Worm (Caenorhabditis elegans): ENCODE results near the gene Y50D4B.1.

Gene Y50D4B.1

DNA sequence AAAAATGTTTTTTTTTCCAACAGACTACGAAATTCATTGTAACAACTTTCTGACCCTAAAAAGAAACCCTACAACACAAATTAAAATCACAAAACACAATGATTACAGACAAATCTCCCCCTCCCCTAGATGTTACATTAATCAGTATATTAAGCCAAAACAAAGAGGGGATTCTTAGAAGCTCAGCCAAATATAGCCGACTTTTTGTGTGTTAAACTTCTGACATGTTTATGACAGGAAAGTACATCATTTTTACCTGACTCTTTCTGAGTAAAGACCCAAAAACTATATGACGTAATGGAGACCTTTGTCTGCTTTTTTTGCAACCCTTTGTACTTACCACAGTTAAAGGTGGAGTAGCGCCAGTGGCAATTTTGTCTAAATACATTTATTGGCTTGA lies 7.3 kb downstream of the Y50D4B.1 start:
- no peak for TF ChIP-seq klf-2 (GFP tag; conservative IDR thresholded peaks at IDR 0.05)
- TF ChIP-seq ref-1 (GFP tag; conservative IDR thresholded peaks at IDR 0.05) = no peak
- no peak for TF ChIP-seq cog-1 (tag; optimal IDR thresholded peaks at IDR 0.05)
- TF ChIP-seq ztf-23 (GFP tag; IDR thresholded peaks at IDR 0.05) = no peak
- TF ChIP-seq tab-1 (GFP tag; IDR thresholded peaks at IDR 0.05) = no peak
- TF ChIP-seq T22C8.4 (GFP tag; IDR thresholded peaks at IDR 0.05) = no peak

DNA sequence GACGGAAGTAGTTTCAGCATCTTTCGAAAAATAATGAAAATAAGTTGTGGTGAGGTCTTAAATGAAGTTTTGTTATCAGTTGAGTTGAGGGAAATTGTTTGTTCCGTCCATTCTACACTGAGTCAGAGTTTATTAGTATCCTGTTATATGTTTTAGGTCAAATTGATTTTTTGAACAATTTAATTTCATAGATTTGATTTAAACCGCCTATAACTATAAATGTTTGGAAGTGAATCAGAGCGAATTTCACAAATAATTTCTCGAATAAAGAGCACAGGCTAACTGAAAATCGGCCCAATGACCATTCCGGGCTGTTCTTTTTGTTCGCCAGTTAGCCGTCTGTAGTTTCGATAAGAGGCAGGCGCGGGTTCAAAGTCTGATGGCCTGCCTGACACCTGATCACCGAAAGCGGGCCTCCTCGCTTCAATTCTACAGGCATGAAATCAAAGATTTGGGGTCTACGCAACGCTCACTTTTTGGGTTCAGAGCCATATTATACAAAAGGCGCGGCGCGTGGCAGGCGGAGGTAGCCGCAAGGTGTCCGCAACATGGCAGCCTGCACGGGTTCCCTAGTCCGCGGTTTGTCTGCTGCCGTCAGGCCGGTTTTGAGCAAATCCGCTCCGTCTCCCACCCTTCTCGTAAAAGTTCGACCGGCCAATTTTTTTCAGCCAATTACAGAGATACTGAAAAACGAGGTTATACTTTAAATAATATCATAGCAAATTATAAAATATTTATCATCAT lies 19.3 kb downstream of the Y50D4B.1 start, which contains the start of gene W07B8.4:
TSS of gene W07B8.4 (minus strand) at position 51 of the 744 bp plus-strand sequence.
- TF ChIP-seq ref-1 (GFP tag; conservative IDR thresholded peaks at IDR 0.05) (no peak), klf-2 (GFP tag; conservative IDR thresholded peaks at IDR 0.05) (no peak)

DNA sequence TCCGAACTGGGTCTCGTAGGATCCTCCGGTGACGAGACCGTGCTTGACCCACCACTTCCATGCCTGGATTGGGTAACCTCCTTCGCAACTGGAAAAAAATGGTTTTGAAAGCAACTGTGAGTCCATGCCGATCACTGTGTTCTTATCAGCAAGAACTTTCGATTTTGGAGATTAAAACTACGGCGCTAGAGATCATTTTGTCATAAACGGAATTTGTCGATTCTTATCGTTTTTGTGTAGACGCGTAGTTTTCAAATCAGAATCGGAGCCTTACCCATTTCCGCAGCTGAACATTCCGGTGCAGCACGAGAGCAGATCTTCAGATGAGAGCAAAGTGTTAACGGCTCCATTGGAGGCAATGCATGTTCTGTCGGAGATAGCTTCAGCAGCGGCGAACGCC lies 20.5 kb downstream of the Y50D4B.1 start:
- TF ChIP-seq cog-1 (tag; optimal IDR thresholded peaks at IDR 0.05) (no peak), med-1 (GFP tag; optimal IDR thresholded peaks at IDR 0.05; ENCODE audit: insufficient read depth) (no peak), ztf-29 (GFP tag; IDR thresholded peaks at IDR 0.05) (no peak), T22C8.4 (GFP tag; IDR thresholded peaks at IDR 0.05) (no peak), flt-1 (GFP tag; IDR thresholded peaks at IDR 0.05) (no peak), tab-1 (GFP tag; IDR thresholded peaks at IDR 0.05) (no peak), ztf-23 (GFP tag; IDR thresholded peaks at IDR 0.05) (no peak), ref-1 (GFP tag; conservative IDR thresholded peaks at IDR 0.05) (no peak), klf-2 (GFP tag; conservative IDR thresholded peaks at IDR 0.05) (no peak)

DNA sequence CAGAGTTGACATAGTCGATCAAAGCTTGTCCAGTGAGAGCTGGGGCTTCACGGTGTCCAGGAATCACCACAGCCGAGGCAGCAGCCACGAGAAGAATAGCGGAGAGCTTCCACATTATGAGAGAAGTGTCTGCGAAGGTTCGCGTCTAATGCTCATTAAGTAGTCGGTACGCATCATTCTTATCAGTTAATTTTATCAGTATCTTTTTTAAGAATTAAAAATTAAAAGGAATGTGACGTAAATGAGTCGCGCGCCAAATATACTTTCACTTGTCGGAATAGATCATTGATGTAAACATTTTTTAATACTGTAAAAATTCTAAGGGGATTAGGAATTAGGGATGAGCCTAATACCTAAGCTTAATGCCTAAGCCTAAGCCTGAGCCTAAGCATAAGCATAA lies 21.1 kb downstream of the Y50D4B.1 start, which contains the start of gene cpr-5:
TSS of gene cpr-5 (minus strand) at position 197 of the 400 bp plus-strand sequence.
- TF ChIP-seq tab-1 (GFP tag; IDR thresholded peaks at IDR 0.05) = no peak
- TF ChIP-seq ztf-23 (GFP tag; IDR thresholded peaks at IDR 0.05) = no peak
- TF ChIP-seq klf-2 (GFP tag; conservative IDR thresholded peaks at IDR 0.05) = no peak
- no peak for TF ChIP-seq flt-1 (GFP tag; IDR thresholded peaks at IDR 0.05)
- no peak for TF ChIP-seq ztf-29 (GFP tag; IDR thresholded peaks at IDR 0.05)
- no peak for TF ChIP-seq med-1 (GFP tag; optimal IDR thresholded peaks at IDR 0.05; ENCODE audit: insufficient read depth)
- TF ChIP-seq cog-1 (tag; optimal IDR thresholded peaks at IDR 0.05) = no peak
- no peak for TF ChIP-seq T22C8.4 (GFP tag; IDR thresholded peaks at IDR 0.05)

DNA sequence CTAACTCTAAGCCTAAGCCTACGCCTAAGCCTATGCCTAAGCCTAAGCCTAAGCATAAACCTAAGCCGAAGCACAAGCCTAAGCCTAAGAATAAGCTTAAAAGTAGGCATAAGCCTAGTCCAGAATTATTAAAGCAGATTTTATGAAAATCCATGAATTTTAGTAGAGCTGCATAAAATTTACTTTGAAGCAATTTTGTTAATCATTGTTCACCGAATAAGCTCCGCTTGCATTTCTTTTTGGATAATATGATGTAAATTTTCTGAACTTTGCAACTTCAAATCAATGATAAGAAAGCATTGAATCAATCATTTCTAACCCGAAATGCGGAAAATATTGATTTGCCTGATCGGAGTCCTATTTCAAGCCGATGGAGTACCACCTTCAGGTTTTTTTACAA lies 21.5 kb downstream of the Y50D4B.1 start, which contains the start of gene cpr-8:
TSS of gene cpr-8 (plus strand) at position 301 of the 400 bp plus-strand sequence.
- TF ChIP-seq T22C8.4 (GFP tag; IDR thresholded peaks at IDR 0.05) = no peak
- TF ChIP-seq tab-1 (GFP tag; IDR thresholded peaks at IDR 0.05) = no peak
- no peak for TF ChIP-seq klf-2 (GFP tag; conservative IDR thresholded peaks at IDR 0.05)
- no peak for TF ChIP-seq cog-1 (tag; optimal IDR thresholded peaks at IDR 0.05)
- no peak for TF ChIP-seq flt-1 (GFP tag; IDR thresholded peaks at IDR 0.05)
- TF ChIP-seq ztf-29 (GFP tag; IDR thresholded peaks at IDR 0.05) = no peak
- no peak for TF ChIP-seq med-1 (GFP tag; optimal IDR thresholded peaks at IDR 0.05; ENCODE audit: insufficient read depth)
- no peak for TF ChIP-seq ztf-23 (GFP tag; IDR thresholded peaks at IDR 0.05)
- no peak for TF ChIP-seq ref-1 (GFP tag; conservative IDR thresholded peaks at IDR 0.05)

DNA sequence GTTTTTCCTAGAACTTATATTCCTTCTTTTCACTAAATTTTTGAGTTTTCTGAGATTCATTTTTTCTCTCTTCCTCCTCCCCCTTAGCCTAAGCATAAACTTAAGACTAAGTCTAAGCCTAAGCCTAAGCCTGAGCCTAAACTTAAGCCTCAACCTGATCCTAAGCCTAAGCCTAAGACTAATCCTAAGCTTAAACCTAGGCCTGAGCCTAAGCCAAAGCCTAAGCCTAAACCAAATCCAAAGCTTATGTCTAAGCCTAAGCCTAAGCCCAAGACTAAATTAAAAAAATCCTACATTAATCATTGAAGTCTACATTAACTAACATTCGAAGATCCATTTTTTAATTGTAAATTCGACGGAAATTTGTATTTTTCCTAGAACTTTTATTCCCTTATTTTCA lies 28.0 kb downstream of the Y50D4B.1 start:
- TF ChIP-seq ref-1 (GFP tag; conservative IDR thresholded peaks at IDR 0.05) (no peak), med-1 (GFP tag; optimal IDR thresholded peaks at IDR 0.05; ENCODE audit: insufficient read depth) (no peak), ztf-23 (GFP tag; IDR thresholded peaks at IDR 0.05) (no peak), T22C8.4 (GFP tag; IDR thresholded peaks at IDR 0.05) (no peak), flt-1 (GFP tag; IDR thresholded peaks at IDR 0.05) (no peak), ztf-29 (GFP tag; IDR thresholded peaks at IDR 0.05) (no peak), klf-2 (GFP tag; conservative IDR thresholded peaks at IDR 0.05) (no peak), tab-1 (GFP tag; IDR thresholded peaks at IDR 0.05) (no peak), cog-1 (tag; optimal IDR thresholded peaks at IDR 0.05) (no peak)

DNA sequence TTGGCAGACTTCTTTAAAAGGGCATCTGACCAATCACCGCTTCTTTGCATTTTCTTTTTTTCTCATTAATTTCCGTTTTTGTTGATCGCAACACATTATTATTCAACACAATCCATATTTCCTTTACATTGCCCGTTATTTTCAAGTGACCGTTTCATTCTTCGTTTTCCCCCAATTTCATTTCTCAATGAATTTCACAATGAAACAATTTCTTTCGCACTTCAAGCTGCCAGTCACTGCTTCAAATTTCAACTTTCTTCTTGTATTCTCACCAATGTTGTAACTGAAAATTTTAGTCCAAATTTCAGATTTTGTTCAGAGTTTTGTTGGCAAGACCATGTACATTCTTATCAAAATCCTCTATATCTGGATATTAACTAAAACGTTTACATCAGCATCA lies 28.7 kb downstream of the Y50D4B.1 start, which contains the start of gene cutl-22:
TSS of gene cutl-22 (plus strand) at position 301 of the 400 bp plus-strand sequence.
- no peak for TF ChIP-seq tab-1 (GFP tag; IDR thresholded peaks at IDR 0.05)
- TF ChIP-seq flt-1 (GFP tag; IDR thresholded peaks at IDR 0.05) = no peak

DNA sequence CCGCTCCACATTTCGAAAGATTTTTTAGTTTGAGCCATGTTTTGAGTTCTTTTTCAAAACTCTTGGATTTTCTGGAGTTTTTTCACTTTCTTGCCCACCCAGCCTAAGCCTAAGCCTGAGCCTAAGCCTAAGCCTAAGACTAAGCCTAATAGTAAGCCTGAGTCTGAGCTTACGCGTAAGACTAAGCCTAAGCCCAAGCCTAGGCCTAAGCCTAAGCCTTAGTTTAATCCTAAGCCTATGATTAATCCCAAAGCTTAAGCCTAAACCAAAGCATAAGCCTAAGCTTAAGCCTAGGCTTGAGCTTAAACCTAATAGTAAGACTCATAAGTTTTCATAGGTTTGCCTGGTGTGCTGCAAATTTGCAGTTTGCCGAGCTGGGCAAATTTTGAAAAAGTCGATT lies 29.5 kb downstream of the Y50D4B.1 start:
- TF ChIP-seq ztf-23 (GFP tag; IDR thresholded peaks at IDR 0.05) = no peak
- TF ChIP-seq ref-1 (GFP tag; conservative IDR thresholded peaks at IDR 0.05) = no peak
- TF ChIP-seq cog-1 (tag; optimal IDR thresholded peaks at IDR 0.05) = no peak
- no peak for TF ChIP-seq flt-1 (GFP tag; IDR thresholded peaks at IDR 0.05)
- TF ChIP-seq ztf-29 (GFP tag; IDR thresholded peaks at IDR 0.05) = no peak; the same call in 1 of the 2 replicates
- no peak for TF ChIP-seq T22C8.4 (GFP tag; IDR thresholded peaks at IDR 0.05)
- no peak for TF ChIP-seq med-1 (GFP tag; optimal IDR thresholded peaks at IDR 0.05; ENCODE audit: insufficient read depth)
- TF ChIP-seq klf-2 (GFP tag; conservative IDR thresholded peaks at IDR 0.05) = no peak
- TF ChIP-seq tab-1 (GFP tag; IDR thresholded peaks at IDR 0.05) = no peak

DNA sequence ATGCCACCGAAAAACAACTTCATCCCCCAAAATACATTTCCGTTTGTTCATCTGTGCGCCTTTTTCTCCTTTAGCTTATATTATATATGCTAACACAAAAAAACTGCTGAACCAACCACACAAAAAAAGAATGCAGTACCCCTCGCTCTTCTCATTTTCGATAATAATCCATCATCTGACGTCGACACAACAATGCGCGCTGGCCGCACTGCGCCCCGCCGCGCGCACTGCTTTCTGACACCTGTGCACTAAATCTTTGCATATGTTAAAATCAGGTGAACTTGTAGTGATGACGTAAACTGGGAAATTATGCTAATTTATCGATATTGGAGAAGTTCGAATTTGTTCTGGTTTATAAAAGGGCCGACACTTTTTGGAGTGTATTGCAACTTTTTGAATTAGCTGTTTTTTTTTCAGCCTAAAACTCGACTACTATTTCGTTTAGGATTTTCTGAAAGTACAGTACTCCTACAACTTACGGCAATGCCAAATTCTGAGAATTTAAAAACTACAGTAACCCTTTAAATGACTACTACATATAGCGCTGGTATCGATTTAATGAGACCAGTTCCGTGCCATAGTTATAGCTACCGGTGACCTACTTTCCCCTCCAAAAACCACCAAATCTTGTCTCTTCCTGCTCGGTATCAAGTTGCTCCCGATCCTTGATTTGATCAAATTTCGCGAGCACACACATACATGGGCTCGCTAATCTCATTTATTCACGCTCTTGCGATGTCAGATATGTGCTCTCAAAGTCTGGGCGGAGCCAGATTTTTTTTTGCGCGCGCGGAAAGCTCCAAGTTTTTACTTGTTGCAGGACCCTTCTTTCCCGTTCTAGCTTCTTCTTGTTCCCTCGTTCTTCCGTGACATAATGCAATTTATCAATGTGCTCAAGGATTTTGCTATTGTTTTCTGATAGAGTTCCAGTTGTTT lies 37.2 kb downstream of the Y50D4B.1 start:
- TF ChIP-seq cog-1 (tag; optimal IDR thresholded peaks at IDR 0.05) = no peak
- TF ChIP-seq ztf-23 (GFP tag; IDR thresholded peaks at IDR 0.05) = no peak
- TF ChIP-seq tab-1 (GFP tag; IDR thresholded peaks at IDR 0.05) = no peak
- no peak for TF ChIP-seq ztf-29 (GFP tag; IDR thresholded peaks at IDR 0.05)
- TF ChIP-seq klf-2 (GFP tag; conservative IDR thresholded peaks at IDR 0.05) = no peak
- TF ChIP-seq T22C8.4 (GFP tag; IDR thresholded peaks at IDR 0.05) = no peak
- TF ChIP-seq med-1 (GFP tag; optimal IDR thresholded peaks at IDR 0.05; ENCODE audit: insufficient read depth) = no peak
- no peak for TF ChIP-seq flt-1 (GFP tag; IDR thresholded peaks at IDR 0.05)
- no peak for TF ChIP-seq ref-1 (GFP tag; conservative IDR thresholded peaks at IDR 0.05)
